Worm (Caenorhabditis elegans): ENCODE measurements around the gene Y40A1A.3.
"Not testable (repeated sequence)": the region's sequence is repeated elsewhere in the genome, so short reads cannot be mapped to it uniquely, and the experiment has no call there.

Gene Y40A1A.3

ce11 chrX:2035172-2035571 is 37.3 kb upstream of the Y40A1A.3 start, which contains the start of gene ergi-1:
Gene ergi-1, minus strand, starts transcription at chrX:2035272.
- no peak for TF ChIP-seq npax-4 (tag; optimal IDR thresholded peaks at IDR 0.05)
- no peak for TF ChIP-seq lim-6 (tag; optimal IDR thresholded peaks at IDR 0.05)
- TF ChIP-seq unc-3 (GFP tag; conservative IDR thresholded peaks at IDR 0.05) = no peak
- no peak for TF ChIP-seq unc-3 (tag; optimal IDR thresholded peaks at IDR 0.05)
- no peak for TF ChIP-seq K02D7.2 (tag; optimal IDR thresholded peaks at IDR 0.05)
- TF ChIP-seq pros-1 (tag; optimal IDR thresholded peaks at IDR 0.05) = no peak
- TF ChIP-seq ama-1 (optimal IDR thresholded peaks at IDR 0.05) = no peak
- no peak for TF ChIP-seq ceh-22 (tag; optimal IDR thresholded peaks at IDR 0.05)

- TF ChIP-seq hlh-15 (tag; optimal IDR thresholded peaks at IDR 0.05) = no peak
- no peak for TF ChIP-seq pax-1 (tag; optimal IDR thresholded peaks at IDR 0.05)
- no peak for TF ChIP-seq hlh-30 (tag; optimal IDR thresholded peaks at IDR 0.05; ENCODE audit: insufficient read depth)
- no peak for TF ChIP-seq ets-4 (tag; optimal IDR thresholded peaks at IDR 0.05)
- TF ChIP-seq ceh-19 (GFP tag; optimal IDR thresholded peaks at IDR 0.05) = no peak
- TF ChIP-seq T23F11.4 (GFP tag; optimal IDR thresholded peaks at IDR 0.05) = no peak
- TF ChIP-seq ceh-18 (tag; optimal IDR thresholded peaks at IDR 0.05) = no peak
- TF ChIP-seq npax-4 (tag; optimal IDR thresholded peaks at IDR 0.05) = no peak
- TF ChIP-seq sdc-2 (tag; optimal IDR thresholded peaks at IDR 0.05) = no peak
- no peak for TF ChIP-seq hlh-6 (tag; optimal IDR thresholded peaks at IDR 0.05)
- no peak for TF ChIP-seq lim-6 (tag; optimal IDR thresholded peaks at IDR 0.05)
- TF ChIP-seq elt-4 (tag; optimal IDR thresholded peaks at IDR 0.05) = no peak
- no peak for TF ChIP-seq sox-2 (GFP tag; IDR thresholded peaks at IDR 0.05)
Measured at ce11 chrX:2031414-2031813, 33.6 kb upstream of the Y40A1A.3 start, which contains the start of gene Y102A11A.5. Gene Y102A11A.5, minus strand, starts transcription at chrX:2031588.

DNA sequence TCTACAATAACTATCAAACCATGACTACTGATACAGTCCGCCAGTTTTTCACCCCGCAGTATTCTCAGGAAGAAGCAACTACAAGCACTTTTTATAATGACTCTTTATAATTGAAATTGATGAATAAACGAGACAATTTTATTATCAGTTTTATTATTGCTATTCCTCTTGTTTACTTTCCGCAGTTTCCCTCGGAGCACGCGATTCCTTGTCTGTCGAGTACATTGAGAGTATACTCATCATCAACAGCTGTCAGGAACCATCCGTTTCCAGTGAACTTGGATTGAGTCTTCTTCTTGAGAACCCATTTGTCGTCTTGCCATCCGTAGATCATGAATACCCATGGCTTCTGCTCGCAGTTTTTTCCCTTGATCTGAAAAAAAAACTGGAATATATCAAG is 33.0 kb upstream of the Y40A1A.3 start:
- TF ChIP-seq sdc-2 (tag; optimal IDR thresholded peaks at IDR 0.05) (no peak), hlh-6 (tag; optimal IDR thresholded peaks at IDR 0.05) (no peak), hlh-8 (tag; optimal IDR thresholded peaks at IDR 0.05) (no peak), nhr-11 (tag; optimal IDR thresholded peaks at IDR 0.05) (no peak), K02D7.2 (tag; optimal IDR thresholded peaks at IDR 0.05) (no peak), ceh-9 (tag; optimal IDR thresholded peaks at IDR 0.05) (no peak), ceh-22 (tag; optimal IDR thresholded peaks at IDR 0.05) (no peak), pat-9 (tag; optimal IDR thresholded peaks at IDR 0.05) (no peak), syd-9 (tag; optimal IDR thresholded peaks at IDR 0.05) (no peak), lin-11 (tag; optimal IDR thresholded peaks at IDR 0.05) (no peak), K09A11.1 (tag; optimal IDR thresholded peaks at IDR 0.05; ENCODE audit: insufficient read depth) (no peak), che-1 (tag; optimal IDR thresholded peaks at IDR 0.05) (no peak), mec-3 (tag; optimal IDR thresholded peaks at IDR 0.05; ENCODE audit: borderline replicate concordance) (no peak), hlh-13 (GFP tag; optimal IDR thresholded peaks at IDR 0.05) (no peak), elt-4 (tag; optimal IDR thresholded peaks at IDR 0.05) (no peak), ama-1 (optimal IDR thresholded peaks at IDR 0.05) (no peak), ref-2 (tag; optimal IDR thresholded peaks at IDR 0.05) (no peak), C38D4.7 (GFP tag; optimal IDR thresholded peaks at IDR 0.05) (no peak)

ce11 chrX:2026342-2026741 is 28.5 kb upstream of the Y40A1A.3 start, which contains the start of gene Y102A11A.2:
Gene Y102A11A.2, plus strand, starts transcription at chrX:2026642.
- not testable (repeated sequence) for TF ChIP-seq dmd-4 (tag; optimal IDR thresholded peaks at IDR 0.05; ENCODE audit: borderline replicate concordance); lin-11 (tag; optimal IDR thresholded peaks at IDR 0.05); sdc-2 (tag; optimal IDR thresholded peaks at IDR 0.05)

- TF ChIP-seq dve-1 (tag; optimal IDR thresholded peaks at IDR 0.05) = no peak
- no peak for TF ChIP-seq zip-5 (tag; optimal IDR thresholded peaks at IDR 0.05)
- no peak for TF ChIP-seq nhr-11 (tag; optimal IDR thresholded peaks at IDR 0.05)
- TF ChIP-seq fkh-10 (GFP tag; optimal IDR thresholded peaks at IDR 0.05) = no peak
- TF ChIP-seq ceh-34 (tag; optimal IDR thresholded peaks at IDR 0.05) = no peak
- TF ChIP-seq T23F11.4 (GFP tag; optimal IDR thresholded peaks at IDR 0.05) = no peak
- TF ChIP-seq lim-6 (tag; optimal IDR thresholded peaks at IDR 0.05) = no peak
- no peak for TF ChIP-seq K09A11.1 (tag; optimal IDR thresholded peaks at IDR 0.05; ENCODE audit: insufficient read depth)
- TF ChIP-seq pha-2 (tag; optimal IDR thresholded peaks at IDR 0.05) = no peak
- no peak for TF ChIP-seq hlh-8 (tag; optimal IDR thresholded peaks at IDR 0.05)
- no peak for TF ChIP-seq hlh-13 (GFP tag; optimal IDR thresholded peaks at IDR 0.05)
Measured at ce11 chrX:2021558-2021957, 23.7 kb upstream of the Y40A1A.3 start.
